Worm (Caenorhabditis elegans) whole organism, L2 larva: ENCODE data around the gene Y119D3B.21.

Experiments
- F13H6.1 ChIP-seq: sonication (generic microtip); optimal IDR thresholded peaks from 2 replicates; lab custom pipeline; 2016; ENCODE audit warnings: missing genetic modification characterization, missing compliant biosample characterization
- ama-1 ChIP-seq: fragments of 150-350 bp; optimal IDR thresholded peaks from 2 replicates; lab custom pipeline; 2018; ENCODE audit warnings: inconsistent platforms
- egl-27 ChIP-seq: sonication (generic microtip); optimal IDR thresholded peaks from 3 replicates; lab custom pipeline; 2017; ENCODE audit warnings: missing biosample characterization, missing genetic modification reagents, missing genetic modification characterization
- lsy-2 ChIP-seq, 2 experiments: fragments of 150-350 bp in 1 of 2; sonication (generic microtip) in 1 of 2; optimal IDR thresholded peaks; 2 replicates each; lab custom pipeline; 2014 to 2017; ENCODE audit warnings: missing biosample characterization in 2 of 2, missing genetic modification characterization in 2 of 2
- mab-5 ChIP-seq: fragments of 150-350 bp; optimal IDR thresholded peaks from 2 replicates; lab custom pipeline; 2014; ENCODE audit warnings: missing biosample characterization, missing genetic modification characterization
- nhr-11 ChIP-seq: fragments of 150-350 bp; optimal IDR thresholded peaks from 2 replicates; lab custom pipeline; 2014; ENCODE audit warnings: missing biosample characterization, missing genetic modification characterization
- nhr-237 ChIP-seq: fragments of 150-350 bp; optimal IDR thresholded peaks from 2 replicates; lab custom pipeline; 2014; ENCODE audit warnings: missing biosample characterization, missing genetic modification characterization
- nhr-6 ChIP-seq: fragments of 150-350 bp; optimal IDR thresholded peaks from 2 replicates; lab custom pipeline; 2014; ENCODE audit warnings: missing biosample characterization, missing genetic modification characterization
- unc-62 ChIP-seq: fragments of 150-350 bp; optimal IDR thresholded peaks from 2 replicates; lab custom pipeline; 2014; ENCODE audit warnings: missing biosample characterization, missing genetic modification reagents, missing genetic modification characterization
- ztf-11 ChIP-seq: sonication (generic microtip); optimal IDR thresholded peaks from 2 replicates; lab custom pipeline; 2017; ENCODE audit warnings: missing biosample characterization, missing genetic modification characterization

DNA sequence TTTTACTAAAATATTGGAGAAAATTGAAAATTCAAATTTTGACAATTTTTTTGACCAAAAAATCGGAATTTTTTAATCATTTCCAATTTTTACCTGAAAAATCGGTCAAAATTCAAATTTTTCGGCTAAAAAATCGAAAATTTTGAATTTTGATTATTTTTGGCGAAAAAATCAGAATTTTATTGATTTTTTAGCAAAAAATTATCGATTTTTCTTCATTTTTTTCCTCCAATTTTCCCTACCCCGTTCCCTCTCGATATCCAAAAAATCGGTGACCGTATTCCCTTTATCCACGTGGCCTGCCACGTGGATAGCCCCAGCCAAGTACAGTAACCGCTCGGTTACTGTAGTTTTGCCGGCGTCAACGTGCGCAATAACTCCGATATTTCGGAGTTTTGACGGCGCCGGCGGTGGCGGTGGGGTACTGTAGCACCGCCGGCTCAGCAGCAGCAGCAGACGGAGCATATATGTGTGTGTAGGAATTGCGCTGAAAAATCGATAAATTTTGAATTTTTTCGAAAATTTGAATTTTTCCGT, 21.4 kb upstream of the Y119D3B.21 start, which contains the start of gene Y119D3B.14:
- TF ChIP-seq unc-62 (GFP tag; lab: Kevin White, UChicago) (no peak), nhr-6 (no peak), nhr-237 (tag; lab: Kevin White, UChicago) (no peak), ztf-11 (tag; lab: Kevin White, UChicago) (no peak), nhr-11 (tag; lab: Kevin White, UChicago) (no peak), egl-27 (no peak), mab-5 (no peak), lsy-2 (tag; optimal IDR thresholded peaks at IDR 0.05; lab: Kevin White, UChicago) (no peak), ama-1 (lab: Kevin White, UChicago) (no peak), F13H6.1 (tag; lab: Kevin White, UChicago) (no peak)
